Worm (Caenorhabditis elegans) whole organism, L4 larva: ENCODE results near the gene C41G11.1.
A peak's percentile ranks its signal among the peaks of the same experiment; 100 is the strongest.

Experiments
- D1046.2 ChIP-seq: fragments of 200-800 bp; sonication (Bioruptor generic); IDR thresholded peaks from 2 replicates; pipeline ENCODE4 v1.3.6; 2022; ENCODE audit warnings: missing genetic modification characterization, missing compliant biosample characterization
- R02D3.7 ChIP-seq: fragments of 150-350 bp; sonication (generic microtip); optimal IDR thresholded peaks from 3 replicates; lab custom pipeline; 2014; ENCODE audit warnings: missing biosample characterization, missing genetic modification characterization
- Y105C5A.15 ChIP-seq: fragments of 200-800 bp; sonication (Bioruptor generic); IDR thresholded peaks from 2 replicates; pipeline ENCODE4 v1.3.6; 2022; ENCODE audit warnings: missing genetic modification characterization, missing compliant biosample characterization
- aha-1 ChIP-seq: fragments of 150-350 bp; peaks from one replicate; lab custom pipeline; 2014; ENCODE audit warnings: missing biosample characterization, missing genetic modification characterization
- aly-2 ChIP-seq: sonication (generic microtip); optimal IDR thresholded peaks from 2 replicates; lab custom pipeline; 2018; ENCODE audit warnings: missing biosample characterization, missing genetic modification characterization
- attf-4 ChIP-seq: sonication (generic microtip); optimal IDR thresholded peaks from 3 replicates; lab custom pipeline; 2017; ENCODE audit warnings: missing biosample characterization, missing genetic modification characterization
- ces-1 ChIP-seq: fragments of 150-350 bp; sonication (generic microtip); optimal IDR thresholded peaks from 4 replicates; lab custom pipeline; 2014; ENCODE audit warnings: missing biosample characterization, missing genetic modification reagents, missing genetic modification characterization
- daf-16 ChIP-seq, 3 experiments: sonication (generic microtip); optimal IDR thresholded peaks; 2 replicates each; lab custom pipeline; 2016 to 2017; ENCODE audit warnings: missing genetic modification characterization in 3 of 3, missing genetic modification reagents in 3 of 3, mild to moderate bottlenecking in 2 of 3, missing compliant biosample characterization in 2 of 3, missing biosample characterization in 1 of 3, moderate library complexity in 1 of 3
- dmd-6 ChIP-seq: fragments of 200-800 bp; sonication (Bioruptor generic); IDR thresholded peaks from 2 replicates; pipeline ENCODE4 v1.3.6; 2022; ENCODE audit warnings: missing genetic modification reagents, missing genetic modification characterization, missing compliant biosample characterization
- dpl-1 ChIP-seq: fragments of 150-350 bp; optimal IDR thresholded peaks from 2 replicates; lab custom pipeline; 2014; ENCODE audit warnings: missing biosample characterization, missing genetic modification reagents, missing genetic modification characterization
- dve-1 ChIP-seq: sonication (generic microtip); optimal IDR thresholded peaks from 2 replicates; lab custom pipeline; 2017; ENCODE audit warnings: antibody characterized with exemption, mild to moderate bottlenecking, missing genetic modification characterization, missing compliant biosample characterization; ENCODE audit not compliant: insufficient read depth
- egl-43 ChIP-seq: fragments of 200-800 bp; sonication (Bioruptor generic); IDR thresholded peaks from 2 replicates; pipeline ENCODE4 v1.3.6; 2022; ENCODE audit warnings: missing genetic modification reagents, missing genetic modification characterization, missing compliant biosample characterization
- fos-1 ChIP-seq: fragments of 150-350 bp; optimal IDR thresholded peaks from 2 replicates; lab custom pipeline; 2014; ENCODE audit warnings: missing biosample characterization, missing genetic modification characterization
- hlh-30 ChIP-seq: sonication (generic microtip); optimal IDR thresholded peaks from 2 replicates; lab custom pipeline; 2017; ENCODE audit warnings: antibody characterized with exemption, mild to moderate bottlenecking, missing genetic modification characterization, missing compliant biosample characterization; ENCODE audit not compliant: insufficient read depth
- hmg-1.1 ChIP-seq: fragments of 200-800 bp; sonication (Bioruptor generic); IDR thresholded peaks from 2 replicates; pipeline ENCODE4 v1.3.6; 2022; ENCODE audit warnings: missing genetic modification reagents, missing genetic modification characterization, missing compliant biosample characterization
- lin-1 ChIP-seq: fragments of 200-800 bp; sonication (Bioruptor generic); IDR thresholded peaks from 2 replicates; pipeline ENCODE4 v1.3.6; 2022; ENCODE audit warnings: missing genetic modification reagents, missing genetic modification characterization, missing compliant biosample characterization
- lin-15B ChIP-seq: fragments of 150-350 bp; sonication (generic microtip); optimal IDR thresholded peaks from 3 replicates; lab custom pipeline; 2014; ENCODE audit warnings: missing biosample characterization, missing genetic modification characterization
- lin-38 ChIP-seq: fragments of 200-800 bp; sonication (Bioruptor generic); IDR thresholded peaks from 2 replicates; pipeline ENCODE4 v1.3.6; 2022; ENCODE audit warnings: missing genetic modification reagents, missing genetic modification characterization, missing compliant biosample characterization
- lir-3 ChIP-seq: sonication (generic microtip); optimal IDR thresholded peaks from 2 replicates; lab custom pipeline; 2016; ENCODE audit warnings: mild to moderate bottlenecking, missing genetic modification characterization, missing compliant biosample characterization
- mdl-1 ChIP-seq, 2 experiments: fragments of 150-350 bp in 1 of 2; sonication (generic microtip) in 1 of 2; optimal IDR thresholded peaks; 2 replicates each; lab custom pipeline; 2014 to 2017; ENCODE audit warnings: missing biosample characterization in 2 of 2, missing genetic modification characterization in 2 of 2
- nhr-102 ChIP-seq: sonication (generic microtip); optimal IDR thresholded peaks from 2 replicates; lab custom pipeline; 2016; ENCODE audit warnings: mild to moderate bottlenecking, missing genetic modification characterization, moderate library complexity, missing compliant biosample characterization
- nhr-25 ChIP-seq: sonication (generic microtip); optimal IDR thresholded peaks from 2 replicates; lab custom pipeline; 2017; ENCODE audit warnings: missing genetic modification characterization, mild to moderate bottlenecking, missing compliant biosample characterization, antibody characterized with exemption, moderate library complexity, borderline replicate concordance; ENCODE audit not compliant: insufficient read depth
- nhr-28 ChIP-seq: fragments of 150-350 bp; optimal IDR thresholded peaks from 2 replicates; lab custom pipeline; 2014; ENCODE audit warnings: missing biosample characterization, missing genetic modification characterization
- rbr-2 ChIP-seq: sonication (generic microtip); optimal IDR thresholded peaks from 2 replicates; lab custom pipeline; 2016; ENCODE audit warnings: missing genotype, missing genetic modification characterization, missing compliant biosample characterization
- set-16 ChIP-seq: fragments of 200-800 bp; sonication (Bioruptor generic); IDR thresholded peaks from 2 replicates; pipeline ENCODE4 v1.3.6; 2022; ENCODE audit warnings: missing genetic modification reagents, missing genetic modification characterization, missing compliant biosample characterization
- spr-1 ChIP-seq: sonication (generic microtip); optimal IDR thresholded peaks from 2 replicates; lab custom pipeline; 2016; ENCODE audit warnings: mild to moderate bottlenecking, missing genetic modification characterization, missing compliant biosample characterization
- unc-39 ChIP-seq: sonication (generic microtip); optimal IDR thresholded peaks from 2 replicates; lab custom pipeline; 2017; ENCODE audit warnings: missing biosample characterization, missing genetic modification characterization
- unc-62 ChIP-seq, 3 experiments: fragments of 150-350 bp in 1 of 3; sonication (generic microtip); optimal IDR thresholded peaks in 2 of 3; peaks in 1 of 3; 1 replicate in 1 of 3; 2 replicates in 2 of 3; lab custom pipeline; 2014 to 2017; ENCODE audit warnings: missing biosample characterization in 3 of 3, missing genetic modification characterization in 3 of 3, missing genetic modification reagents in 3 of 3, missing genotype in 1 of 3
- vab-7 ChIP-seq: fragments of 200-800 bp; sonication (Bioruptor generic); IDR thresholded peaks from 2 replicates; pipeline ENCODE4 v1.3.6; 2022; ENCODE audit warnings: missing genetic modification reagents, missing genetic modification characterization, missing compliant biosample characterization
- ztf-11 ChIP-seq: fragments of 150-350 bp; optimal IDR thresholded peaks from 2 replicates; lab custom pipeline; 2014; ENCODE audit warnings: missing biosample characterization, missing genetic modification characterization
- ztf-7 ChIP-seq: fragments of 150-350 bp; optimal IDR thresholded peaks from 2 replicates; lab custom pipeline; 2014; ENCODE audit warnings: missing biosample characterization, missing genetic modification characterization

C41G11.1 gene

ce11 chrX:5728956-5729467 lies 9.0 kb upstream of the C41G11.1 start (continued):
- peak in 1 of 2 experiments; percentile 94 for TF ChIP-seq unc-62 (GFP tag; optimal IDR thresholded peaks at IDR 0.05 in 1 of 2; lab: Kevin White, UChicago)
- no peak for TF ChIP-seq unc-62 (tag; optimal IDR thresholded peaks at IDR 0.05; lab: Kevin White, UChicago)
- TF ChIP-seq dve-1 (tag; lab: Kevin White, UChicago), result peak; percentile 9

DNA sequence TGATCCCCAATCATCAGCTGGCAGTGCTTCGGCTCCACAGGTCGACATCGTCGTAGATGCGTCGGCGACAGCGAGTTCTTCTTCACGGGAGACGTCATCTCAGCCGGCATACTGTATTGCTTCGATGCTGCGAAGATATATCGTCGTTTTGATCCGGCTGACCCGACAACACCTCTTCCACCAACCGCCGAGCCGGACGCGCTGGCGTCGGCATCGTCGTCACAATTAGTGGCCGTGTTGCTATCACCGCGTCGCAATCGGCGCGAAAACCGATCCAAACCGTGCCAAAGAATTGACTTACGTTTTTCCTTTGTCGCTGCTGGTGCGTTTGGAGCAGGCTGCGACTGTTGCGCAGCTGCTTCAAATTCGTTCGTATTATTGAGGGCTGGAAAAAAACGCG lies 6.1 kb upstream of the C41G11.1 start:
- no peak for TF ChIP-seq lin-15B (tag; lab: Kevin White, UChicago)
- no peak for TF ChIP-seq dpl-1 (GFP tag; lab: Kevin White, UChicago)
- TF ChIP-seq nhr-102, result no peak
- TF ChIP-seq ztf-11, result no peak
- TF ChIP-seq nhr-25, result no peak
- TF ChIP-seq set-16, result peak; percentile 59
- TF ChIP-seq egl-43 (GFP tag; lab: Robert Waterston, UW), result peak; percentile 60; the same call in 1 of the 2 replicates
- TF ChIP-seq mdl-1 (tag; optimal IDR thresholded peaks at IDR 0.05; lab: Kevin White, UChicago), result no peak
- no peak for TF ChIP-seq rbr-2 (tag; lab: Kevin White, UChicago)
- no peak for TF ChIP-seq dmd-6 (GFP tag; lab: Robert Waterston, UW)

ce11 chrX:5724544-5724943 lies 4.5 kb upstream of the C41G11.1 start:
- TF ChIP-seq ces-1, result peak; percentile 53
- peak in 1 of 2 experiments; percentile 49 for TF ChIP-seq unc-62 (GFP tag; optimal IDR thresholded peaks at IDR 0.05 in 1 of 2; lab: Kevin White, UChicago)
- TF ChIP-seq unc-62 (tag; optimal IDR thresholded peaks at IDR 0.05; lab: Kevin White, UChicago), result no peak
- no peak for TF ChIP-seq attf-4 (tag; lab: Kevin White, UChicago)

ce11 chrX:5723758-5724157 lies 3.7 kb upstream of the C41G11.1 start:
- TF ChIP-seq D1046.2 (no peak), unc-39 (tag; lab: Kevin White, UChicago) (no peak), lir-3 (no peak), hlh-30 (tag; lab: Kevin White, UChicago) (no peak), aha-1 (tag; lab: Kevin White, UChicago) (peak; percentile 71), hmg-1.1 (no peak), dpl-1 (GFP tag; lab: Kevin White, UChicago) (no peak), aly-2 (tag; lab: Kevin White, UChicago) (no peak), lin-38 (GFP tag; lab: Robert Waterston, UW) (no peak), vab-7 (GFP tag; lab: Robert Waterston, UW) (no peak), spr-1 (tag; lab: Kevin White, UChicago) (no peak), Y105C5A.15 (no peak), ces-1 (peak; percentile 66)

DNA sequence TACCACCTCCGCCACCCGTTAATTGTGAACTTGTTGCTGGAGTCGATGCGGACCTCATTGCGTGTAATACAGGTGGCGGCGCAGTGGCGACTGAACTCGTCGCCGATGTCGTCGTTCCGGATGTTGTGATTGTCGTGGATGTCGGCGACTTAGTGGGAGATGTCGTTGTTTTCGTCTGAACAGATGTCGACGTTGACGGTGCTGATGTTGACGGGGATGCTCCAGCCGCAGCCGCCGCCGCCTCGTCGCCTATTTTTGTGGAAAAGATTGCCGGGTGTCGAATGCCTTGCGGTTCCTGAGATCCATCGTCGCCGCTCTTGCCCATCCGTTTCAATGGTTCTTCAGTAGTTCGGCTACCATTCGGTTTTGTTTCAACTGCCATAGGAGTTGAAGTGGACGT lies 905 bp upstream of the C41G11.1 start:
- TF ChIP-seq fos-1, result no peak
- TF ChIP-seq egl-43 (GFP tag; lab: Robert Waterston, UW), result 0 out of 2 replicates have a peak, but pooled peaks have one; percentile 12
- no peak for TF ChIP-seq ztf-7
- TF ChIP-seq dpl-1 (GFP tag; lab: Kevin White, UChicago), result no peak
- TF ChIP-seq set-16, result peak; percentile 62; the same call in 1 of the 2 replicates
- no peak for TF ChIP-seq ces-1
- no peak for TF ChIP-seq lin-1
- TF ChIP-seq, all 104 proteins: peak for 2

- TF ChIP-seq R02D3.7 (tag; lab: Kevin White, UChicago) (no peak), daf-16 (GFP tag; optimal IDR thresholded peaks at IDR 0.05; lab: Kevin White, UChicago) (no peak), daf-16 (tag; optimal IDR thresholded peaks at IDR 0.05; lab: Kevin White, UChicago) (peak; percentile 64), nhr-28 (tag; lab: Kevin White, UChicago) (peak; percentile 97), lin-1 (no peak), aha-1 (tag; lab: Kevin White, UChicago) (peak; percentile 81)
- TF ChIP-seq, all 104 proteins: peak for 3
These were observed 4.1 kb downstream of the C41G11.1 start for ce11 chrX:5715831-5716364.
